Worm (Caenorhabditis elegans): ENCODE measurements around the gene sem-5.

Gene sem-5

ce11 chrX:7962056-7962485 lies 548 bp upstream of the sem-5 start (continued):
- TF ChIP-seq zfp-3 (GFP tag; conservative IDR thresholded peaks at IDR 0.05) (0 out of 2 replicates have a peak, but pooled peaks have one; percentile 39), dmd-9 (GFP tag; IDR thresholded peaks at IDR 0.05) (no peak), snpc-1.2 (GFP tag; IDR thresholded peaks at IDR 0.05) (no peak), rbr-2 (tag; optimal IDR thresholded peaks at IDR 0.05) (no peak), F44E2.7 (GFP tag; IDR thresholded peaks at IDR 0.05) (no peak), jun-1 (tag; optimal IDR thresholded peaks at IDR 0.05) (peak; percentile 65), F26F4.8 (GFP tag; conservative IDR thresholded peaks at IDR 0.05) (no peak), nhr-237 (tag; optimal IDR thresholded peaks at IDR 0.05) (no peak), tra-1 (GFP tag; IDR thresholded peaks at IDR 0.05) (peak; percentile 78), zag-1 (tag; optimal IDR thresholded peaks at IDR 0.05) (no peak), daf-8 (GFP tag; IDR thresholded peaks at IDR 0.05) (no peak), mxl-2 (GFP tag; conservative IDR thresholded peaks at IDR 0.05) (no peak), zip-11 (GFP tag; IDR thresholded peaks at IDR 0.05) (no peak), F49E8.2 (tag; optimal IDR thresholded peaks at IDR 0.05; ENCODE audit: borderline replicate concordance) (no peak), lin-13 (GFP tag; optimal IDR thresholded peaks at IDR 0.05) (no peak), unc-39 (tag; optimal IDR thresholded peaks at IDR 0.05) (no peak), dpl-1 (GFP tag; optimal IDR thresholded peaks at IDR 0.05) (no peak), fkh-10 (GFP tag; optimal IDR thresholded peaks at IDR 0.05) (no peak), spr-1 (tag; optimal IDR thresholded peaks at IDR 0.05) (peak; percentile 41), Y5F2A.4 (GFP tag; optimal IDR thresholded peaks at IDR 0.05) (no peak), lin-39 (tag; optimal IDR thresholded peaks at IDR 0.05) (no peak), ceh-62 (tag; optimal IDR thresholded peaks at IDR 0.05) (no peak), lim-7 (GFP tag; IDR thresholded peaks at IDR 0.05) (no peak), fos-1 (tag; optimal IDR thresholded peaks at IDR 0.05) (no peak), ztf-7 (tag; optimal IDR thresholded peaks at IDR 0.05) (no peak), nhr-102 (tag; optimal IDR thresholded peaks at IDR 0.05) (peak; percentile 82), hlh-30 (tag; optimal IDR thresholded peaks at IDR 0.05; ENCODE audit: insufficient read depth) (peak; percentile 84), ama-1 (optimal IDR thresholded peaks at IDR 0.05) (no peak), D1046.2 (GFP tag; IDR thresholded peaks at IDR 0.05) (no peak), egl-43 (GFP tag; IDR thresholded peaks at IDR 0.05) (no peak), arid-1 (GFP tag; conservative IDR thresholded peaks at IDR 0.05) (no peak), dmd-8 (GFP tag; IDR thresholded peaks at IDR 0.05) (no peak), gei-8 (GFP tag; optimal IDR thresholded peaks at IDR 0.05) (peak; percentile 12), ztf-11 (tag; optimal IDR thresholded peaks at IDR 0.05) (no peak), ZK546.5 (tag; optimal IDR thresholded peaks at IDR 0.05) (no peak), vab-7 (GFP tag; IDR thresholded peaks at IDR 0.05) (no peak), duxl-1 (tag; optimal IDR thresholded peaks at IDR 0.05; ENCODE audit: poor library complexity) (no peak), daf-19 (GFP tag; conservative IDR thresholded peaks at IDR 0.05) (no peak), nhr-28 (tag; optimal IDR thresholded peaks at IDR 0.05) (peak; percentile 94), daf-12 (tag; optimal IDR thresholded peaks at IDR 0.05) (no peak), ceh-82 (tag; optimal IDR thresholded peaks at IDR 0.05) (no peak), aly-2 (tag; optimal IDR thresholded peaks at IDR 0.05) (no peak), mep-1 (tag; optimal IDR thresholded peaks at IDR 0.05) (peak; percentile 69), hif-1 (tag; optimal IDR thresholded peaks at IDR 0.05) (peak in 1 of 2 experiments; percentile 76), Y105C5A.15 (GFP tag; IDR thresholded peaks at IDR 0.05) (no peak), cey-2 (tag; optimal IDR thresholded peaks at IDR 0.05; ENCODE audit: borderline replicate concordance, insufficient read depth) (peak; percentile 5), lir-3 (tag; optimal IDR thresholded peaks at IDR 0.05) (no peak), hmg-1.1 (GFP tag; IDR thresholded peaks at IDR 0.05) (peak; percentile 58), tag-97 (GFP tag; IDR thresholded peaks at IDR 0.05) (no peak), set-16 (GFP tag; IDR thresholded peaks at IDR 0.05) (no peak), unc-62 (GFP tag; optimal IDR thresholded peaks at IDR 0.05 in 1 of 2) (peak in 1 of 2 experiments; percentile 71), unc-62 (tag; optimal IDR thresholded peaks at IDR 0.05) (no peak), mdl-1 (tag; optimal IDR thresholded peaks at IDR 0.05) (peak in 1 of 2 experiments; percentile 82)
